Worm (Caenorhabditis elegans): ENCODE measurements around the gene F52C9.3.

ce11 chrIII:5340530-5340929 is 18.8 kb downstream of the F52C9.3 start:
- no peak for TF ChIP-seq sma-3 (GFP tag; optimal IDR thresholded peaks at IDR 0.05)
- TF ChIP-seq nhr-6 (tag; optimal IDR thresholded peaks at IDR 0.05), result no peak
- TF ChIP-seq nhr-77 (tag; optimal IDR thresholded peaks at IDR 0.05), result no peak
- TF ChIP-seq fos-1 (tag; optimal IDR thresholded peaks at IDR 0.05), result no peak
- no peak for TF ChIP-seq ztf-4 (tag; optimal IDR thresholded peaks at IDR 0.05)
- TF ChIP-seq mab-5 (tag; optimal IDR thresholded peaks at IDR 0.05), result no peak

All from whole organism, L2 larva.